Fruit fly (Drosophila melanogaster): ENCODE data around the gene Atg8a.

Gene Atg8a

DNA sequence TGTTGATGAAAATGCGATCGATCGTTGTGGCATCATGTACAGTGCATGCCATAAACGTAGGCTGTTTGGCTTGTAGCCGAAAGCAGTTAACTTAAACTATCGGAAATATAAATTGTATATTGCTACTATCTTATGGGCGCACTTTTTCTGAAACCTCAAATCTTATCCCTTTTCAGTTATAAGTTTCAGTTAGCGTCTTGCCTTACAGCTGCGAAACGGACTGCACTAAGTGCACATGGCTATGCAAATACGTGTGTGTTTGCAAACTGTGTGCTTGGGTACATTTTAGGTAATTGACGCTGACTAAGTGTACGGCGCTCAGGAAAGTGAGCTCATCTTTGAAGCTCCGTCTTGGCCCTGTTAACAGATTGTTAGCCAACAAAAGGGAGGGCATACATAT lies 7.6 kb upstream of the Atg8a start (continued):
- TF ChIP-seq Met (GFP tag; optimal IDR thresholded peaks at IDR 0.05) (peak; percentile 68), Ets21C (GFP tag; optimal IDR thresholded peaks at IDR 0.05) (peak; percentile 36), eg (GFP tag; IDR thresholded peaks at IDR 0.05) (peak; percentile 85), cyc (GFP tag; optimal IDR thresholded peaks at IDR 0.05) (peak; percentile 62), ss (GFP tag; optimal IDR thresholded peaks at IDR 0.05) (no peak), Sox15 (GFP tag; optimal IDR thresholded peaks at IDR 0.05) (peak; percentile 12), Smox (GFP tag; optimal IDR thresholded peaks at IDR 0.05) (peak; percentile 46)

DNA sequence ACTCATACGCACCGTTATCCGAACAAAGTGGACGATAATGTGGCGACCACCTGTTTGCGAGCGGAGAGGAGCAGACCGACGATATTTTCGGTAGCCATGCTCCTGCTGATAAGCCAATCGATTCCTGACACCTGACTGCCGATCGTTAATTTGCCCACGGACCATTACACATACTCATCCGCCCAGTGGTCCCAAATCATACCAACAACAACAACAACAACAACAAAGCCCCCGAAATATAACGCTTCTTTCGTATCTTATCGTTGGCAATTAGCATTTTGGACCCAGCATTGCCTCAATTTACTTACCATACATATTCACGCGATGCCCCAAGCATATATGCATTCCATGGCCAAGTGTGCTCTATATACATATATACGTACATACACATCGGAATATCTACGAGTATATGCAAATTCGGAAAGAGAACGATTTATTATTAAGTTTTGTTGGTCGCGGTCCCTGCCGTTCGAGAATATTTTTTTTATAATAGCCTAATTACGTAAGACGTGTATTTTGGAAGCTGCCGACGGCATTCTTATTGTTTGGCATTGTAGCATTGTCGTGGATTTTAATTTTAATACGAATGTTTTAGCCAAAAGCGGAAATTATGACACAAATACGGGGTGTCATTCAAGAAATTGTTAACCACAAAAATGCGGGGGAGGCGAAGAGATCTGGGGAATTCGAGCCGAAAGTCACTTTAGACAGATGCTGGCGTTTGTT lies 7.0 kb upstream of the Atg8a start:
- TF ChIP-seq CG8632 (GFP tag; optimal IDR thresholded peaks at IDR 0.05), result no peak
- TF ChIP-seq CG1621 (tag; optimal IDR thresholded peaks at IDR 0.05), result no peak
- TF ChIP-seq CG32006 (GFP tag; optimal IDR thresholded peaks at IDR 0.05), result no peak

- TF ChIP-seq CG3919 (GFP tag; optimal IDR thresholded peaks at IDR 0.05) (peak; percentile 8), spab (GFP tag; optimal IDR thresholded peaks at IDR 0.05) (peak; percentile 2), fkh (GFP tag; optimal IDR thresholded peaks at IDR 0.05) (peak; percentile 57), CG6276 (GFP tag; optimal IDR thresholded peaks at IDR 0.05) (peak; percentile 3), CG8119 (GFP tag; IDR thresholded peaks at IDR 0.05) (0 out of 3 replicates have a peak, but pooled peaks have one; percentile 20), CG16779 (tag; optimal IDR thresholded peaks at IDR 0.05) (no peak), CG8319 (GFP tag; optimal IDR thresholded peaks at IDR 0.05) (no peak), CG9139 (GFP tag; optimal IDR thresholded peaks at IDR 0.05) (peak; percentile 24), CG10669 (GFP tag; optimal IDR thresholded peaks at IDR 0.05) (peak; percentile 39), CG6808 (GFP tag; optimal IDR thresholded peaks at IDR 0.05) (peak; percentile 29), Eip78C (GFP tag) (peak; percentile 67), net (GFP tag; optimal IDR thresholded peaks at IDR 0.05) (peak; percentile 12), CG3032 (tag; optimal IDR thresholded peaks at IDR 0.05) (no peak), CG15336 (GFP tag; IDR thresholded peaks at IDR 0.05) (no peak), CG6854 (GFP tag; optimal IDR thresholded peaks at IDR 0.05) (no peak), CG10631 (GFP tag; optimal IDR thresholded peaks at IDR 0.05) (peak; percentile 34), Eip75B (GFP tag; optimal IDR thresholded peaks at IDR 0.05) (no peak), salr (GFP tag; optimal IDR thresholded peaks at IDR 0.05) (peak in 1 of 2 experiments; percentile 0), ss (GFP tag; optimal IDR thresholded peaks at IDR 0.05) (peak; percentile 11 to 64)
Observed at dm6 chrX:10773562-10773961, 5.4 kb upstream of the Atg8a start.

DNA sequence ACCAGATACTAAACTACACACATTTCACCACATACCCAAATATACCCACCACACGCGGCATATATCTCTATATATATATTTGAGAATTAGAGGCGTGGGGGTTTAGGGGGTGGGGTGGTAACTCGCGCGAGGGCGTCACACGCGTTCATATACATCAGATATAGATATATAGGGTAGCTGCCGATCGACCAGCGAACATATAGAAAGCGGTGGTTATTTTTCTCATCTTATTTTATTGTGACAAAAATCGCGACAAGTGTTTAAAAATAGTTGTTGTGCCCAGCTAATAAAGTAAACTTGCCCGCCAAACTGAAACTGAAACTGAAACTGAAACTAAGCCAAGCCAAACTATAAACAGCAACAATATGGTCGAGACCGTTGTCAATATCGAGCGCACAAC lies 4.5 kb upstream of the Atg8a start:
- TF ChIP-seq Eip78C (GFP tag), result peak; percentile 60
- no peak for TF ChIP-seq topi (GFP tag; optimal IDR thresholded peaks at IDR 0.05)
- no peak for TF ChIP-seq CG34406 (GFP tag; optimal IDR thresholded peaks at IDR 0.05)

- peak; percentile 16 for TF ChIP-seq CG8319 (GFP tag; optimal IDR thresholded peaks at IDR 0.05)
- TF ChIP-seq Blimp-1 (GFP tag; optimal IDR thresholded peaks at IDR 0.05), result peak; percentile 19
- TF ChIP-seq CG3032 (tag; optimal IDR thresholded peaks at IDR 0.05), result peak; percentile 85
- TF ChIP-seq CG9139 (GFP tag; optimal IDR thresholded peaks at IDR 0.05), result peak; percentile 72
- peak; percentile 87 for TF ChIP-seq CG6276 (GFP tag; optimal IDR thresholded peaks at IDR 0.05)
- peak; percentile 77 for TF ChIP-seq CG4318 (GFP tag; optimal IDR thresholded peaks at IDR 0.05)
- TF ChIP-seq cyc (GFP tag; optimal IDR thresholded peaks at IDR 0.05), result peak; percentile 44
- peak; percentile 68 for TF ChIP-seq Hr4 (GFP tag; optimal IDR thresholded peaks at IDR 0.05)
- TF ChIP-seq salr (GFP tag; optimal IDR thresholded peaks at IDR 0.05), result peak; percentile 68 to 87
- TF ChIP-seq CG1621 (tag; optimal IDR thresholded peaks at IDR 0.05), result peak; percentile 77
- peak; percentile 42 for TF ChIP-seq fd85E (GFP tag; optimal IDR thresholded peaks at IDR 0.05)
- no peak for TF ChIP-seq fkh (GFP tag; optimal IDR thresholded peaks at IDR 0.05)
- peak; percentile 55 for TF ChIP-seq Sox15 (GFP tag; optimal IDR thresholded peaks at IDR 0.05)
- TF ChIP-seq CG32006 (GFP tag; optimal IDR thresholded peaks at IDR 0.05), result peak; percentile 90
- TF ChIP-seq esn (GFP tag; optimal IDR thresholded peaks at IDR 0.05), result peak; percentile 67
- peak; percentile 83 for TF ChIP-seq pdm3 (GFP tag; optimal IDR thresholded peaks at IDR 0.05)
- peak; percentile 66 for TF ChIP-seq topi (GFP tag; optimal IDR thresholded peaks at IDR 0.05)
- TF ChIP-seq CG16779 (tag; optimal IDR thresholded peaks at IDR 0.05), result peak; percentile 55
- TF ChIP-seq CG8632 (GFP tag; optimal IDR thresholded peaks at IDR 0.05), result peak; percentile 72
- peak; percentile 86 for TF ChIP-seq CG15336 (GFP tag; IDR thresholded peaks at IDR 0.05)
- peak; percentile 92 for TF ChIP-seq dsx (GFP tag; optimal IDR thresholded peaks at IDR 0.05; ENCODE audit: poor library complexity, severe bottlenecking)
- TF ChIP-seq eg (GFP tag; IDR thresholded peaks at IDR 0.05), result peak; percentile 79
- TF ChIP-seq acj6 (GFP tag; optimal IDR thresholded peaks at IDR 0.05), result peak; percentile 80
- peak; percentile 44 for TF ChIP-seq CG11762 (GFP tag; optimal IDR thresholded peaks at IDR 0.05; ENCODE audit: insufficient read depth)
Observed at dm6 chrX:10771856-10772592, 3.9 kb upstream of the Atg8a start, which contains the start of gene CG15211. CG15211 (plus strand) TSS chrX:10772541.
